Fruit fly (Drosophila melanogaster) whole organism, embryonic: ENCODE data around the gene CG15365.

Experiments used
- Abd-B ChIP-seq: fragments of 200-800 bp; sonication (Bioruptor generic); optimal IDR thresholded peaks from 2 replicates; lab custom pipeline; 2018; ENCODE audit warnings: missing biosample characterization, mild to moderate bottlenecking, missing genetic modification characterization, moderate library complexity
- B-H2 ChIP-seq: fragments of 200-800 bp; sonication (Bioruptor generic); optimal IDR thresholded peaks from 2 replicates; lab custom pipeline; 2018; ENCODE audit warnings: missing biosample characterization, mild to moderate bottlenecking, missing genetic modification characterization
- Bdp1 ChIP-seq: fragments of 200-800 bp; sonication (Bioruptor generic); optimal IDR thresholded peaks from 3 replicates; lab custom pipeline; 2016; ENCODE audit warnings: missing biosample characterization, missing genetic modification characterization
- C15 ChIP-seq: fragments of 200-800 bp; sonication (Bioruptor generic); IDR thresholded peaks from 3 replicates; pipeline ENCODE4 v1.3.6; 2022; ENCODE audit warnings: missing biosample characterization, missing genetic modification characterization
- CG10147 ChIP-seq: fragments of 200-800 bp; sonication (Bioruptor generic); optimal IDR thresholded peaks from 2 replicates; lab custom pipeline; 2019; ENCODE audit warnings: missing biosample characterization, mild to moderate bottlenecking, missing genetic modification characterization, moderate library complexity
- CG10543 ChIP-seq: fragments of 200-800 bp; sonication (Bioruptor generic); optimal IDR thresholded peaks from 3 replicates; lab custom pipeline; 2017; ENCODE audit warnings: missing biosample characterization, mild to moderate bottlenecking, missing genetic modification characterization, moderate library complexity
- CG12219 ChIP-seq: fragments of 200-800 bp; sonication (Bioruptor generic); optimal IDR thresholded peaks from 3 replicates; lab custom pipeline; 2018; ENCODE audit warnings: missing biosample characterization, mild to moderate bottlenecking, missing genetic modification characterization
- CG12659 ChIP-seq: fragments of 200-800 bp; sonication (Bioruptor generic); optimal IDR thresholded peaks from 3 replicates; lab custom pipeline; 2017; ENCODE audit warnings: mild to moderate bottlenecking, missing biosample characterization, missing genetic modification reagents, missing genetic modification characterization
- CG13894 ChIP-seq: fragments of 200-800 bp; sonication (Bioruptor generic); optimal IDR thresholded peaks from 3 replicates; lab custom pipeline; 2018; ENCODE audit warnings: missing biosample characterization, mild to moderate bottlenecking, missing genetic modification characterization, moderate library complexity
- CG17568 ChIP-seq: fragments of 200-800 bp; sonication (Bioruptor generic); optimal IDR thresholded peaks from 2 replicates; lab custom pipeline; 2018; ENCODE audit warnings: missing biosample characterization, mild to moderate bottlenecking, missing genetic modification characterization, moderate library complexity
- CG18476 ChIP-seq: fragments of 200-800 bp; sonication (Bioruptor generic); optimal IDR thresholded peaks from 2 replicates; lab custom pipeline; 2016; ENCODE audit warnings: missing biosample characterization, mild to moderate bottlenecking, missing genetic modification characterization
- CG18599 ChIP-seq: fragments of 200-800 bp; sonication (Bioruptor generic); optimal IDR thresholded peaks from 3 replicates; lab custom pipeline; 2017; ENCODE audit warnings: missing biosample characterization, missing genetic modification characterization, mild to moderate bottlenecking, moderate library complexity, missing genetic modification reagents
- CG30431 ChIP-seq: fragments of 200-800 bp; sonication (Bioruptor generic); optimal IDR thresholded peaks from 2 replicates; lab custom pipeline; 2017; ENCODE audit warnings: missing biosample characterization, missing genetic modification characterization
- CG3281 ChIP-seq: fragments of 200-800 bp; sonication (Bioruptor generic); optimal IDR thresholded peaks from 3 replicates; lab custom pipeline; 2017; ENCODE audit warnings: missing biosample characterization, mild to moderate bottlenecking, missing genetic modification characterization
- CG42726 ChIP-seq: fragments of 200-800 bp; sonication (Bioruptor generic); IDR thresholded peaks from 2 replicates; pipeline ENCODE4 v1.3.6; 2022; ENCODE audit warnings: missing biosample characterization, missing genetic modification characterization; ENCODE audit not compliant: partially characterized antibody
- CG7372 ChIP-seq: fragments of 200-800 bp; sonication (Bioruptor generic); IDR thresholded peaks from 2 replicates; pipeline ENCODE4 v1.3.6; 2022; ENCODE audit warnings: missing biosample characterization, missing genetic modification characterization
- CG7745 ChIP-seq: fragments of 200-800 bp; sonication (Bioruptor generic); optimal IDR thresholded peaks from 2 replicates; lab custom pipeline; 2018; ENCODE audit warnings: missing biosample characterization, mild to moderate bottlenecking, missing genetic modification characterization, moderate library complexity
- CG8388 ChIP-seq: fragments of 200-800 bp; sonication (Bioruptor generic); optimal IDR thresholded peaks from 2 replicates; lab custom pipeline; 2019; ENCODE audit warnings: missing biosample characterization, mild to moderate bottlenecking, missing genetic modification characterization, moderate library complexity
- CkIIα-i1 ChIP-seq: fragments of 200-800 bp; sonication (Bioruptor generic); IDR thresholded peaks from 2 replicates; pipeline ENCODE4 v1.3.6; 2022; ENCODE audit warnings: missing biosample characterization, missing genetic modification characterization
- Ets97D ChIP-seq: fragments of 200-800 bp; sonication (Bioruptor generic); optimal IDR thresholded peaks from 3 replicates; lab custom pipeline; 2016; ENCODE audit warnings: missing biosample characterization, missing genetic modification characterization
- Hand ChIP-seq: fragments of 200-800 bp; sonication (Bioruptor generic); optimal IDR thresholded peaks from 2 replicates; lab custom pipeline; 2017; ENCODE audit warnings: mild to moderate bottlenecking, missing biosample characterization, missing genetic modification reagents, missing genetic modification characterization
- Myb ChIP-seq: fragments of 200-800 bp; sonication (Bioruptor generic); optimal IDR thresholded peaks from 2 replicates; lab custom pipeline; 2016; ENCODE audit warnings: missing biosample characterization, missing genetic modification characterization
- Optix ChIP-seq: fragments of 200-800 bp; sonication (Bioruptor generic); IDR thresholded peaks from 3 replicates; pipeline ENCODE4 v1.3.6; 2022; ENCODE audit warnings: missing biosample characterization, missing genetic modification characterization
- Sox102F ChIP-seq: fragments of 200-800 bp; sonication (Bioruptor generic); optimal IDR thresholded peaks from 2 replicates; lab custom pipeline; 2018; ENCODE audit warnings: missing biosample characterization, mild to moderate bottlenecking, missing genetic modification characterization, moderate library complexity
- Spps ChIP-seq: fragments of 200-800 bp; sonication (Bioruptor generic); optimal IDR thresholded peaks from 2 replicates; lab custom pipeline; 2018; ENCODE audit warnings: missing biosample characterization, mild to moderate bottlenecking, missing genetic modification characterization
- Ssrp ChIP-seq: fragments of 200-800 bp; sonication (Bioruptor generic); optimal IDR thresholded peaks from 2 replicates; lab custom pipeline; 2018; ENCODE audit warnings: missing biosample characterization, mild to moderate bottlenecking, missing genetic modification characterization, moderate library complexity
- ac ChIP-seq: fragments of 200-800 bp; sonication (Bioruptor generic); optimal IDR thresholded peaks from 3 replicates; lab custom pipeline; 2017; ENCODE audit warnings: missing biosample characterization, mild to moderate bottlenecking, missing genetic modification characterization
- bbx ChIP-seq: fragments of 200-800 bp; sonication (Bioruptor generic); IDR thresholded peaks from 2 replicates; pipeline ENCODE4 v1.3.6; 2022; ENCODE audit warnings: missing biosample characterization, missing genetic modification characterization; ENCODE audit not compliant: partially characterized antibody
- bcd ChIP-seq: fragments of 200-800 bp; sonication (Bioruptor generic); optimal IDR thresholded peaks from 2 replicates; lab custom pipeline; 2017; ENCODE audit warnings: missing biosample characterization, mild to moderate bottlenecking, missing genetic modification characterization
- cad ChIP-seq: fragments of >200 bp; optimal IDR thresholded peaks from 2 replicates; lab custom pipeline; 2017; ENCODE audit warnings: missing biosample characterization, missing genetic modification characterization
- ci ChIP-seq: fragments of 200-800 bp; sonication (Bioruptor generic); IDR thresholded peaks from 3 replicates; pipeline ENCODE4 v1.3.6; 2022; ENCODE audit warnings: missing biosample characterization, missing genetic modification characterization
- danr ChIP-seq: fragments of 200-800 bp; sonication (Bioruptor generic); IDR thresholded peaks from 2 replicates; pipeline ENCODE4 v1.3.6; 2022; ENCODE audit warnings: missing biosample characterization, missing genetic modification characterization
- dimm ChIP-seq: fragments of 200-800 bp; sonication (Bioruptor generic); IDR thresholded peaks from 2 replicates; pipeline ENCODE4 v1.3.6; 2022; ENCODE audit warnings: missing biosample characterization, missing genetic modification characterization
- disco-r ChIP-seq: fragments of 200-800 bp; sonication (Bioruptor generic); optimal IDR thresholded peaks from 2 replicates; lab custom pipeline; 2016; ENCODE audit warnings: missing biosample characterization, missing genetic modification characterization
- fd3F ChIP-seq: fragments of 200-800 bp; sonication (Bioruptor generic); optimal IDR thresholded peaks from 2 replicates; lab custom pipeline; 2018; ENCODE audit warnings: missing biosample characterization, mild to moderate bottlenecking, missing genetic modification characterization, moderate library complexity
- grn ChIP-seq: fragments of 200-800 bp; sonication (Bioruptor generic); optimal IDR thresholded peaks from 3 replicates; lab custom pipeline; 2017; ENCODE audit warnings: missing biosample characterization, missing genetic modification characterization
- gro ChIP-seq: fragments of 200-800 bp; sonication (Bioruptor generic); optimal IDR thresholded peaks from 2 replicates; lab custom pipeline; 2016; ENCODE audit warnings: missing biosample characterization, missing genetic modification characterization
- gt ChIP-seq: fragments of 200-800 bp; sonication (Bioruptor generic); IDR thresholded peaks from 2 replicates; pipeline ENCODE4 v1.3.6; 2022; ENCODE audit warnings: missing biosample characterization, missing genetic modification characterization
- ham ChIP-seq: fragments of 200-800 bp; sonication (Bioruptor generic); IDR thresholded peaks from 2 replicates; pipeline ENCODE4 v1.3.6; 2022; ENCODE audit warnings: missing biosample characterization, missing genetic modification characterization
- jumu ChIP-seq: fragments of 200-800 bp; sonication (Bioruptor generic); optimal IDR thresholded peaks from 3 replicates; lab custom pipeline; 2016; ENCODE audit warnings: missing biosample characterization, missing genetic modification characterization
- kni ChIP-seq: fragments of 200-800 bp; sonication (Bioruptor generic); optimal IDR thresholded peaks from 3 replicates; lab custom pipeline; 2017; ENCODE audit warnings: mild to moderate bottlenecking, missing biosample characterization, missing genetic modification reagents, missing genetic modification characterization
- maf-S ChIP-seq: fragments of 200-800 bp; sonication (Bioruptor generic); optimal IDR thresholded peaks from 2 replicates; lab custom pipeline; 2016; ENCODE audit warnings: missing biosample characterization, missing genetic modification characterization
- onecut ChIP-seq: fragments of 200-800 bp; sonication (Bioruptor generic); IDR thresholded peaks from 2 replicates; pipeline ENCODE4 v1.3.6; 2022; ENCODE audit warnings: missing biosample characterization, missing genetic modification characterization
- pnt ChIP-seq: fragments of 200-800 bp; sonication (Bioruptor generic); optimal IDR thresholded peaks from 3 replicates; lab custom pipeline; 2016; ENCODE audit warnings: missing biosample characterization, missing genetic modification characterization
- psq ChIP-seq: fragments of 200-800 bp; sonication (Bioruptor generic); optimal IDR thresholded peaks from 2 replicates; lab custom pipeline; 2017; ENCODE audit warnings: missing biosample characterization, missing genetic modification characterization
- slbo ChIP-seq: fragments of 200-800 bp; sonication (Bioruptor generic); IDR thresholded peaks from 2 replicates; pipeline ENCODE4 v1.3.6; 2022; ENCODE audit warnings: missing biosample characterization, missing genetic modification characterization
- sr ChIP-seq: fragments of 200-800 bp; sonication (Bioruptor generic); IDR thresholded peaks from 3 replicates; pipeline ENCODE4 v1.3.6; 2022; ENCODE audit warnings: missing biosample characterization, missing genetic modification characterization
- tgo ChIP-seq: fragments of 200-800 bp; sonication (Bioruptor generic); IDR thresholded peaks from 3 replicates; pipeline ENCODE4 v1.3.6; 2022; ENCODE audit warnings: missing biosample characterization, missing genetic modification characterization
- twi ChIP-seq: fragments of 200-800 bp; optimal IDR thresholded peaks from 2 replicates; lab custom pipeline; 2019; ENCODE audit warnings: missing biosample characterization, mild to moderate bottlenecking, missing genetic modification characterization, moderate library complexity
- unpg ChIP-seq: fragments of 200-800 bp; sonication (Bioruptor generic); optimal IDR thresholded peaks from 3 replicates; lab custom pipeline; 2018; ENCODE audit warnings: missing biosample characterization, mild to moderate bottlenecking, missing genetic modification characterization, moderate library complexity
- wdn ChIP-seq: fragments of 200-800 bp; sonication (Bioruptor generic); IDR thresholded peaks from 2 replicates; pipeline ENCODE4 v1.3.6; 2022; ENCODE audit warnings: missing biosample characterization, missing genetic modification characterization
- zf30C ChIP-seq: fragments of 200-800 bp; sonication (Bioruptor generic); optimal IDR thresholded peaks from 3 replicates; lab custom pipeline; 2018; ENCODE audit warnings: missing biosample characterization, mild to moderate bottlenecking, missing genetic modification characterization

The CG15365 gene

DNA sequence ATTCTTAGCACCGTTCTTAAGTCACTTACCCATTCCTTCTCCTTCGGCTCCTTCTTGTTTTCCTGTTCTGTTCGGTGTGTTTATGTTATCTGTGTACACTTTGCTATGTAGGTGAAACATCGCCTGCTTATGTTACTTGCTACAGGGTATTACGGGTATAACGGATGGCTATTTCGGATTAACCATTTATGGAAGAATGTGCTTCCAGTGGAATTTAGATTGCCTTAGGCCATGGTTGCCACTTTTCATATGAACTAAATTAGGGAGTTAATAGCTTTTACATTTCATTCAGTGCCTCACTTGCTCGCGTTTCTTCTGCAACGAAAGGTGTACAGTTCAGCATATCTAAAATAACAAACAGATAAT lies 19.4 kb downstream of the CG15365 start (continued):
- TF ChIP-seq bcd (GFP tag; lab: Kevin White, UChicago) (no peak), Ssrp (tag; lab: Kevin White, UChicago) (peak; percentile 23), slbo (no peak), wdn (GFP tag; lab: Robert Waterston, UW) (no peak), CG8388 (GFP tag; lab: Kevin White, UChicago) (peak; percentile 28), gt (GFP tag; lab: Robert Waterston, UW) (no peak), zf30C (GFP tag; lab: Kevin White, UChicago) (no peak), Spps (tag; lab: Kevin White, UChicago) (no peak), fd3F (GFP tag; lab: Kevin White, UChicago) (no peak), cad (no peak), CG7372 (GFP tag; lab: Robert Waterston, UW) (no peak), dimm (GFP tag; lab: Robert Waterston, UW) (no peak), kni (peak; percentile 75), gro (no peak), CG10147 (GFP tag; lab: Kevin White, UChicago) (no peak), B-H2 (GFP tag; lab: Kevin White, UChicago) (no peak), disco-r (GFP tag; lab: Kevin White, UChicago) (no peak), jumu (no peak), maf-S (GFP tag; lab: Kevin White, UChicago) (no peak), Myb (GFP tag; lab: Kevin White, UChicago) (no peak), psq (GFP tag; lab: Kevin White, UChicago) (no peak), bbx (no peak), CG10543 (no peak), tgo (GFP tag; lab: Robert Waterston, UW) (no peak), CG42726 (GFP tag; lab: Robert Waterston, UW) (no peak), CG17568 (GFP tag; lab: Kevin White, UChicago) (no peak), CG18599 (GFP tag; lab: Kevin White, UChicago) (no peak), onecut (no peak), CG18476 (GFP tag; lab: Kevin White, UChicago) (no peak), ac (GFP tag; lab: Kevin White, UChicago) (no peak), CG30431 (GFP tag; lab: Kevin White, UChicago) (peak; percentile 20), Ets97D (GFP tag; lab: Kevin White, UChicago) (no peak), CG12219 (no peak), CG3281 (GFP tag; lab: Kevin White, UChicago) (no peak), CkIIα-i1 (GFP tag; lab: Robert Waterston, UW) (no peak), Optix (GFP tag; lab: Robert Waterston, UW) (no peak), ham (GFP tag; lab: Robert Waterston, UW) (no peak), Sox102F (GFP tag; lab: Kevin White, UChicago) (peak; percentile 49), pnt (no peak), Bdp1 (GFP tag; lab: Kevin White, UChicago) (no peak), unpg (no peak), Abd-B (GFP tag; lab: Kevin White, UChicago) (no peak), CG12659 (GFP tag; lab: Kevin White, UChicago) (no peak), ci (GFP tag; lab: Robert Waterston, UW) (0 out of 3 replicates have a peak, but pooled peaks have one; percentile 40), danr (GFP tag; lab: Robert Waterston, UW) (no peak), CG7745 (tag; lab: Kevin White, UChicago) (no peak), C15 (no peak), Hand (GFP tag; lab: Kevin White, UChicago) (no peak), grn (GFP tag; lab: Kevin White, UChicago) (no peak), sr (GFP tag; lab: Robert Waterston, UW) (no peak), CG13894 (tag; lab: Kevin White, UChicago) (no peak), twi (tag; lab: Kevin White, UChicago) (no peak)
